Worm (Caenorhabditis elegans): ENCODE results near the gene W07G4.1.

- no peak for TF ChIP-seq unc-98 (GFP tag; IDR thresholded peaks at IDR 0.05)
- TF ChIP-seq nhr-12 (tag; optimal IDR thresholded peaks at IDR 0.05), result no peak
- TF ChIP-seq unc-130 (tag; optimal IDR thresholded peaks at IDR 0.05), result no peak
- no peak for TF ChIP-seq sptf-1 (tag; optimal IDR thresholded peaks at IDR 0.05)
- TF ChIP-seq ztf-11 (tag; optimal IDR thresholded peaks at IDR 0.05), result no peak
- TF ChIP-seq lin-14 (GFP tag; optimal IDR thresholded peaks at IDR 0.05), result peak; percentile 20
- TF ChIP-seq nhr-85 (tag), result peak; percentile 10
- TF ChIP-seq isw-1 (GFP tag; IDR thresholded peaks at IDR 0.05), result no peak
These were observed 6.6 kb upstream of the W07G4.1 start for ce11 chrV:13026631-13027299.

All from whole organism, L1 larva.